Worm (Caenorhabditis elegans) whole organism, young adult: ENCODE results near the gene C45G9.14.

ENCODE experiments used
- B0019.2 ChIP-seq: fragments of 200-800 bp; sonication (Bioruptor generic); conservative IDR thresholded peaks from 2 replicates; pipeline ENCODE4 v1.3.6; 2022; ENCODE audit warnings: missing genetic modification reagents, missing genetic modification characterization, missing compliant biosample characterization
- B0261.1 ChIP-seq: sonication (generic microtip); optimal IDR thresholded peaks from 2 replicates; lab custom pipeline; 2016; ENCODE audit warnings: mild to moderate bottlenecking, missing genetic modification characterization, moderate library complexity, missing compliant biosample characterization
- B0336.3 ChIP-seq: fragments of 200-800 bp; sonication (Bioruptor generic); IDR thresholded peaks from 2 replicates; pipeline ENCODE4 v1.3.6; 2022; ENCODE audit warnings: missing genetic modification characterization, missing compliant biosample characterization
- D2030.7 ChIP-seq: fragments of 200-800 bp; sonication (Bioruptor generic); IDR thresholded peaks from 2 replicates; pipeline ENCODE4 v1.3.6; 2022; ENCODE audit warnings: missing genetic modification reagents, missing genetic modification characterization, missing compliant biosample characterization
- F10E7.11 ChIP-seq: sonication (generic microtip); optimal IDR thresholded peaks from 2 replicates; lab custom pipeline; 2017; ENCODE audit warnings: mild to moderate bottlenecking, missing genetic modification characterization, moderate library complexity, missing compliant biosample characterization
- F22D6.2 ChIP-seq: sonication (generic microtip); optimal IDR thresholded peaks from 2 replicates; lab custom pipeline; 2016; ENCODE audit warnings: mild to moderate bottlenecking, missing genetic modification characterization, missing compliant biosample characterization
- F33H1.4 ChIP-seq: fragments of 200-800 bp; sonication (Bioruptor generic); IDR thresholded peaks from 2 replicates; pipeline ENCODE4 v1.3.6; 2022; ENCODE audit warnings: missing genetic modification reagents, missing genetic modification characterization, missing compliant biosample characterization
- F39B2.1 ChIP-seq: fragments of 200-800 bp; sonication (Bioruptor generic); IDR thresholded peaks from 2 replicates; pipeline ENCODE4 v1.3.6; 2022; ENCODE audit warnings: missing genetic modification reagents, missing genetic modification characterization, missing compliant biosample characterization
- F49E8.2 ChIP-seq: sonication (generic microtip); optimal IDR thresholded peaks from 3 replicates; lab custom pipeline; 2017; ENCODE audit warnings: missing genetic modification characterization, mild to moderate bottlenecking, missing compliant biosample characterization, antibody characterized with exemption, moderate library complexity; ENCODE audit not compliant: insufficient read depth
- F52B5.7 ChIP-seq: sonication (generic microtip); optimal IDR thresholded peaks from 2 replicates; lab custom pipeline; 2016; ENCODE audit warnings: mild to moderate bottlenecking, missing genetic modification characterization, missing compliant biosample characterization
- K12H6.12 ChIP-seq: fragments of 200-800 bp; sonication (Bioruptor generic); optimal IDR thresholded peaks from 2 replicates; lab custom pipeline; 2018; ENCODE audit warnings: mild to moderate bottlenecking, missing genetic modification characterization, missing compliant biosample characterization
- T07F8.4 ChIP-seq: sonication (generic microtip); optimal IDR thresholded peaks from 2 replicates; lab custom pipeline; 2016; ENCODE audit warnings: mild to moderate bottlenecking, missing genetic modification characterization, moderate library complexity, missing compliant biosample characterization
- Y53G8AR.9 ChIP-seq: fragments of 200-800 bp; sonication (Bioruptor generic); conservative IDR thresholded peaks from 2 replicates; pipeline ENCODE4 v1.3.6; 2022; ENCODE audit warnings: missing genetic modification reagents, missing genetic modification characterization, missing compliant biosample characterization
- aptf-2 ChIP-seq: fragments of 200-800 bp; sonication (Bioruptor generic); conservative IDR thresholded peaks from 2 replicates; pipeline ENCODE4 v1.3.6; 2022; ENCODE audit warnings: missing genetic modification reagents, missing genetic modification characterization, missing compliant biosample characterization
- atf-7 ChIP-seq: sonication (generic microtip); optimal IDR thresholded peaks from 2 replicates; lab custom pipeline; 2017; ENCODE audit warnings: mild to moderate bottlenecking, missing genetic modification characterization, missing compliant biosample characterization
- athp-1 ChIP-seq: sonication (generic microtip); optimal IDR thresholded peaks from 2 replicates; lab custom pipeline; 2017; ENCODE audit warnings: mild to moderate bottlenecking, missing genetic modification characterization, missing compliant biosample characterization
- attf-3 ChIP-seq: fragments of 200-800 bp; sonication (Bioruptor generic); conservative IDR thresholded peaks from 2 replicates; pipeline ENCODE4 v1.3.6; 2022; ENCODE audit warnings: missing genetic modification reagents, missing genetic modification characterization, missing compliant biosample characterization
- attf-5 ChIP-seq: fragments of 200-800 bp; sonication (Bioruptor generic); optimal IDR thresholded peaks from 2 replicates; lab custom pipeline; 2018; ENCODE audit warnings: mild to moderate bottlenecking, missing genetic modification characterization, missing compliant biosample characterization
- bed-2 ChIP-seq: fragments of 200-800 bp; sonication (Bioruptor generic); IDR thresholded peaks from 2 replicates; pipeline ENCODE4 v1.3.6; 2022; ENCODE audit warnings: missing genetic modification reagents, missing genetic modification characterization, missing compliant biosample characterization
- ccch-3 ChIP-seq: fragments of 200-800 bp; sonication (Bioruptor generic); optimal IDR thresholded peaks from 2 replicates; lab custom pipeline; 2018; ENCODE audit warnings: mild to moderate bottlenecking, missing genetic modification characterization, missing compliant biosample characterization
- ceh-58 ChIP-seq: fragments of 200-800 bp; sonication (Bioruptor generic); IDR thresholded peaks from 2 replicates; pipeline ENCODE4 v1.3.6; 2022; ENCODE audit warnings: missing genetic modification characterization, missing compliant biosample characterization
- ceh-91 ChIP-seq: fragments of 200-800 bp; sonication (Bioruptor generic); IDR thresholded peaks from 2 replicates; pipeline ENCODE4 v1.3.6; 2022; ENCODE audit warnings: missing genetic modification reagents, missing genetic modification characterization, missing compliant biosample characterization
- die-1 ChIP-seq: sonication (generic microtip); optimal IDR thresholded peaks from 2 replicates; lab custom pipeline; 2016; ENCODE audit warnings: missing genotype, mild to moderate bottlenecking, missing genetic modification characterization, missing compliant biosample characterization
- efl-1 ChIP-seq: fragments of 150-350 bp; optimal IDR thresholded peaks from 2 replicates; lab custom pipeline; 2014; ENCODE audit warnings: missing biosample characterization, missing genetic modification reagents, missing genetic modification characterization
- egl-18 ChIP-seq: fragments of 200-800 bp; sonication (Bioruptor generic); IDR thresholded peaks from 2 replicates; pipeline ENCODE4 v1.3.6; 2022; ENCODE audit warnings: missing genetic modification reagents, missing genetic modification characterization, missing compliant biosample characterization
- hmg-1.2 ChIP-seq: fragments of 200-800 bp; sonication (Bioruptor generic); IDR thresholded peaks from 2 replicates; pipeline ENCODE4 v1.3.6; 2022; ENCODE audit warnings: missing genetic modification reagents, missing genetic modification characterization, missing compliant biosample characterization
- let-526 ChIP-seq: fragments of 200-800 bp; sonication (Bioruptor generic); IDR thresholded peaks from 2 replicates; pipeline ENCODE4 v1.3.6; 2022; ENCODE audit warnings: missing genetic modification reagents, missing genetic modification characterization, missing compliant biosample characterization
- let-607 ChIP-seq, 2 experiments: fragments of 200-800 bp in 1 of 2; sonication (Bioruptor generic) in 1 of 2; sonication (generic microtip) in 1 of 2; optimal IDR thresholded peaks; 2 replicates each; lab custom pipeline; 2016 to 2018; ENCODE audit warnings: mild to moderate bottlenecking in 2 of 2, missing compliant biosample characterization in 2 of 2, missing genetic modification characterization in 2 of 2, moderate library complexity in 2 of 2, missing genotype in 1 of 2
- lir-1 ChIP-seq: fragments of 200-800 bp; sonication (Bioruptor generic); conservative IDR thresholded peaks from 2 replicates; pipeline ENCODE4 v1.3.6; 2022; ENCODE audit warnings: missing genetic modification reagents, missing genetic modification characterization, missing compliant biosample characterization
- lsl-1 ChIP-seq: fragments of 200-800 bp; sonication (Bioruptor generic); optimal IDR thresholded peaks from 2 replicates; lab custom pipeline; 2018; ENCODE audit warnings: mild to moderate bottlenecking, missing genetic modification characterization, moderate library complexity, missing compliant biosample characterization
- madf-6 ChIP-seq: fragments of 200-800 bp; sonication (Bioruptor generic); IDR thresholded peaks from 2 replicates; pipeline ENCODE4 v1.3.6; 2022; ENCODE audit warnings: missing genetic modification reagents, missing genetic modification characterization, missing compliant biosample characterization
- nhr-120 ChIP-seq: fragments of 200-800 bp; sonication (Bioruptor generic); IDR thresholded peaks from 2 replicates; pipeline ENCODE4 v1.3.6; 2022; ENCODE audit warnings: missing genetic modification characterization, missing compliant biosample characterization
- nhr-27 ChIP-seq: fragments of 200-800 bp; sonication (Bioruptor generic); optimal IDR thresholded peaks from 2 replicates; lab custom pipeline; 2018; ENCODE audit warnings: mild to moderate bottlenecking, missing genetic modification characterization, moderate library complexity, missing compliant biosample characterization
- pha-4 ChIP-seq: fragments of 150-350 bp; sonication (generic microtip); optimal IDR thresholded peaks from 2 replicates; lab custom pipeline; 2014; ENCODE audit warnings: missing biosample characterization, missing genetic modification reagents, missing genetic modification characterization
- rec-8 ChIP-seq, 2 experiments: sonication (generic microtip); optimal IDR thresholded peaks; 2 replicates each; lab custom pipeline; 2016; ENCODE audit warnings: mild to moderate bottlenecking in 2 of 2, missing genetic modification characterization in 2 of 2, missing genetic modification reagents in 2 of 2, missing genotype in 2 of 2, missing biosample characterization in 1 of 2, missing compliant biosample characterization in 1 of 2, moderate library complexity in 1 of 2
- sea-2 ChIP-seq: fragments of 200-800 bp; sonication (Bioruptor generic); IDR thresholded peaks from 2 replicates; pipeline ENCODE4 v1.3.6; 2022; ENCODE audit warnings: missing genetic modification characterization, missing compliant biosample characterization
- snpc-3.4 ChIP-seq: sonication (generic microtip); optimal IDR thresholded peaks from 2 replicates; lab custom pipeline; 2017; ENCODE audit warnings: missing genetic modification characterization, mild to moderate bottlenecking, missing compliant biosample characterization, antibody characterized with exemption, moderate library complexity, missing genotype, missing genetic modification reagents
- sptf-2 ChIP-seq: fragments of 200-800 bp; sonication (Bioruptor generic); optimal IDR thresholded peaks from 2 replicates; lab custom pipeline; 2018; ENCODE audit warnings: mild to moderate bottlenecking, missing genetic modification characterization, missing compliant biosample characterization
- unc-62 ChIP-seq: fragments of 150-350 bp; optimal IDR thresholded peaks from 2 replicates; lab custom pipeline; 2014; ENCODE audit warnings: missing biosample characterization, missing genetic modification reagents, missing genetic modification characterization
- xnd-1 ChIP-seq: sonication (generic microtip); optimal IDR thresholded peaks from 2 replicates; lab custom pipeline; 2016; ENCODE audit warnings: missing genotype, missing genetic modification reagents, missing genetic modification characterization, missing compliant biosample characterization
- ztf-18 ChIP-seq: sonication (generic microtip); optimal IDR thresholded peaks from 2 replicates; lab custom pipeline; 2016; ENCODE audit warnings: missing genotype, mild to moderate bottlenecking, missing genetic modification characterization, missing compliant biosample characterization
- ztf-22 ChIP-seq: fragments of 200-800 bp; sonication (Bioruptor generic); optimal IDR thresholded peaks from 2 replicates; lab custom pipeline; 2018; ENCODE audit warnings: mild to moderate bottlenecking, missing genetic modification characterization, moderate library complexity, missing compliant biosample characterization
- ztf-3 ChIP-seq: fragments of 200-800 bp; sonication (Bioruptor generic); optimal IDR thresholded peaks from 2 replicates; lab custom pipeline; 2018; ENCODE audit warnings: mild to moderate bottlenecking, missing genetic modification characterization, missing compliant biosample characterization

The C45G9.14 gene

DNA sequence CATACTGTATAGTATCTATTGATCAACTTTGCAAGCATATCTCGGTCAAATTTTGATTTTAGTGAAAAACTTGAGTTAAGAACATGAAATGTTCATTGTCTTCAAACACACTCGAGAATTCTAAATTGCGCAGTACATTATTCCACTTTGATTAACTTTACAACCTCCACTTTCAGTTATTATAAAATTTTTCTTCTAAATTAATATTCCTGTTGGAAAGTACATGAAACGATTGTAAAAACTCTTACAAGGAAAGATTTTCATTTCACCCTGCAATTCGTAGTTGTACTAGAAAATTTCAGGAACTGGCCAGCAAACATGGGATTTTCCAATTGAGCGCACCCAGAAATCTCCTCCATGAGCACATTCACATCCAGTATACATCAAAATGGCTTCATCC, at the start of gene C45G9.14:
Gene C45G9.14 (plus strand): TSS at position 301 of the 400 bp plus-strand sequence.
- no peak for TF ChIP-seq F22D6.2 (tag; lab: Kevin White, UChicago)
- no peak for TF ChIP-seq F49E8.2 (tag; lab: Kevin White, UChicago)
- no peak for TF ChIP-seq egl-18 (GFP tag; lab: Robert Waterston, UW)
- TF ChIP-seq die-1 (tag; lab: Kevin White, UChicago), result no peak
- TF ChIP-seq F10E7.11 (tag; lab: Kevin White, UChicago), result no peak
- no peak for TF ChIP-seq unc-62 (GFP tag; lab: Kevin White, UChicago)
- no peak for TF ChIP-seq B0261.1 (tag; lab: Kevin White, UChicago)
- no peak for TF ChIP-seq T07F8.4 (tag; lab: Kevin White, UChicago)
- no peak for TF ChIP-seq nhr-27 (tag; lab: Kevin White, UChicago)
- no peak for TF ChIP-seq nhr-120
- no peak for TF ChIP-seq ztf-3
- TF ChIP-seq atf-7 (tag; lab: Kevin White, UChicago), result no peak

DNA sequence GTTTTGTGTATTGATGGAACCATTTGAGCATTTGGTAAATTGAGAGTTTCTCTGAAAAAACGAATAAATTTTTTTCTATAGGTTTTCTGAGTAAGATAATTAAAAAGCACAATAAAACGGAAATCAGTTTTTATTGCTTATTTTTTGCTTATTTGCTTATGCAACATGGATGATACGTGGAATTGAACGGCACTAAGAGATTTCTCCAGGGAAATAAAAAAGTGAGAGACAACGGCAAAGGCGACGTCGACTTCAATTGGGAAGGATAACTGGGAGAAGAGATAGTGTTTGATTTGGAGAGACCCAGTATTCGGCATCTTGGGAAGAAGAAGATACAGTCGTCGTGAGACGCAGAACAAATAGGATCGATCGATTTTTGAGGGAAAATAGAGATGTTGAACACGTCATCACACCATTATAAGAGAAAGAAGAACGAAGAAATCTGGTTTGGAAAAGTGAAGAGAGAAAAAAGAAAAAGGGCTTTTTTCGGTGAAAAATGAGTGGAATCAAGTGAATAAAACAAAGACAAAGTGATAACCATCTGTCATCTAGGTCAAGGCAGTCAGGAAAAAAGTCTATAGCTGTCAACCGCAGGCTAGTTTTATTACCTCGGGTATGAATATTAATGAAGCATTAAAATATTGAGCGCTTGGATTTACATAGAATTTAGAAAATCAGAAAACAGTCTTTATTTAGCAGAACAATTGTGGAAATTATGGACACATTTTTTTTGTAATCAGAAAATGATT, 46.5 kb upstream of the C45G9.14 start, which contains the start of gene tmem-131:
Gene tmem-131 (minus strand): TSS at position 51 of the 749 bp plus-strand sequence.
- TF ChIP-seq hmg-1.2 (GFP tag; lab: Robert Waterston, UW), result peak; percentile 64
- peak in 1 of 2 experiments; percentile 43 for TF ChIP-seq let-607 (tag; optimal IDR thresholded peaks at IDR 0.05; lab: Kevin White, UChicago)
- TF ChIP-seq sea-2 (GFP tag; lab: Robert Waterston, UW), result no peak
- peak; percentile 82 for TF ChIP-seq aptf-2 (GFP tag; lab: Robert Waterston, UW)

DNA sequence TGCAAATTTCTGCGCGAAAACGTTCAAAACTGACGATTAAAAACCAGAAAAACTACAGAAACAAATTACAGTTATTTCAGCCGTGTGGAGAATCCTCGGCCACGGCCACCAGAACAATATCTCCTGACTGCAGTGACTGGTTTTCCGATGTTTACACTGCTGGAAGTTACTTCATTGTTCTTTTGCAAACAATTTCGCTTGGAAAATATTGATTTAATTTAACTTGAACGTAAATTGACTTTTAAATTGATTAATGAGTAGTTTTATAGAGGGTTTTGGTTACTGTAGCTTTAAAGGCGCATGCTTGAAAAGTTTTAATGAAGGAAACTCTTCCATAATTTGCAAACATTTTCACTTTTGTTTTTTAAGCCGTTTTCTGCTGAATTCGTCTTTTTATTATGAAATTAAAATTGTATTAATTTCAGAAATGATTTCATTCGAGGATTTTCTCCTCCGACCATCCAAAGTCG, 45.8 kb upstream of the C45G9.14 start, which contains the start of gene smcr-8:
Gene smcr-8 (plus strand): TSS at position 420 of the 470 bp plus-strand sequence.
- TF ChIP-seq bed-2 (GFP tag; lab: Robert Waterston, UW) (peak; percentile 70), ztf-18 (tag; lab: Kevin White, UChicago) (peak; percentile 72), lir-1 (GFP tag; lab: Robert Waterston, UW) (0 out of 2 replicates have a peak, but pooled peaks have one; percentile 11), xnd-1 (tag; lab: Kevin White, UChicago) (peak; percentile 82), ceh-58 (GFP tag; lab: Robert Waterston, UW) (no peak), attf-3 (peak; percentile 56; the same call in 1 of the 2 replicates), D2030.7 (GFP tag; lab: Robert Waterston, UW) (peak; percentile 68), B0336.3 (GFP tag; lab: Robert Waterston, UW) (no peak), F52B5.7 (no peak), efl-1 (GFP tag; lab: Kevin White, UChicago) (peak; percentile 29), ceh-91 (GFP tag; lab: Robert Waterston, UW) (peak; percentile 54; the same call in 1 of the 2 replicates), unc-62 (GFP tag; lab: Kevin White, UChicago) (no peak), madf-6 (GFP tag; lab: Robert Waterston, UW) (peak; percentile 82), rec-8 (tag; optimal IDR thresholded peaks at IDR 0.05; lab: Kevin White, UChicago) (peak in 1 of 2 experiments; percentile 17), F33H1.4 (GFP tag; lab: Robert Waterston, UW) (peak; percentile 55), ccch-3 (peak; percentile 3), B0019.2 (GFP tag; lab: Robert Waterston, UW) (0 out of 2 replicates have a peak, but pooled peaks have one; percentile 14), Y53G8AR.9 (GFP tag; lab: Robert Waterston, UW) (no peak), athp-1 (tag; lab: Kevin White, UChicago) (peak; percentile 81), egl-18 (GFP tag; lab: Robert Waterston, UW) (no peak), K12H6.12 (tag; lab: Kevin White, UChicago) (no peak), F22D6.2 (tag; lab: Kevin White, UChicago) (no peak), F39B2.1 (GFP tag; lab: Robert Waterston, UW) (no peak), snpc-3.4 (tag; lab: Kevin White, UChicago) (peak; percentile 61), sptf-2 (GFP tag; lab: Kevin White, UChicago) (peak; percentile 33), let-526 (peak; percentile 51; the same call in 1 of the 2 replicates), attf-5 (GFP tag; lab: Kevin White, UChicago) (peak; percentile 46), lsl-1 (GFP tag; lab: Kevin White, UChicago) (peak; percentile 96), ztf-22 (GFP tag; lab: Kevin White, UChicago) (no peak), pha-4 (tag; lab: Kevin White, UChicago) (no peak)
